Worm (Caenorhabditis elegans) whole organism, midembryonic: Measurements from ENCODE around the gene ZK596.2.

ENCODE experiments used
- T22C8.4 ChIP-seq: fragments of 200-800 bp; sonication (Bioruptor generic); IDR thresholded peaks from 2 replicates; pipeline ENCODE4 v1.3.6; 2022; ENCODE audit warnings: missing genetic modification characterization, missing compliant biosample characterization
- cog-1 ChIP-seq: sonication (generic microtip); optimal IDR thresholded peaks from 2 replicates; lab custom pipeline; 2016; ENCODE audit warnings: missing genetic modification characterization, missing compliant biosample characterization
- flt-1 ChIP-seq: fragments of 200-800 bp; sonication (Bioruptor generic); IDR thresholded peaks from 2 replicates; pipeline ENCODE4 v1.3.6; 2022; ENCODE audit warnings: missing genetic modification characterization, missing compliant biosample characterization
- klf-2 ChIP-seq: fragments of 200-800 bp; sonication (Bioruptor generic); conservative IDR thresholded peaks from 2 replicates; pipeline ENCODE4 v1.3.6; 2022; ENCODE audit warnings: missing genetic modification reagents, missing genetic modification characterization, missing compliant biosample characterization
- med-1 ChIP-seq: sonication (generic microtip); optimal IDR thresholded peaks from 2 replicates; lab custom pipeline; 2017; ENCODE audit warnings: missing genetic modification characterization, mild to moderate bottlenecking, missing compliant biosample characterization, antibody characterized with exemption, missing genetic modification reagents; ENCODE audit not compliant: insufficient read depth
- ref-1 ChIP-seq: fragments of 200-800 bp; sonication (Bioruptor generic); conservative IDR thresholded peaks from 2 replicates; pipeline ENCODE4 v1.3.6; 2022; ENCODE audit warnings: missing genetic modification reagents, missing genetic modification characterization, missing compliant biosample characterization
- tab-1 ChIP-seq: fragments of 200-800 bp; sonication (Bioruptor generic); IDR thresholded peaks from 2 replicates; pipeline ENCODE4 v1.3.6; 2022; ENCODE audit warnings: missing genetic modification characterization, missing compliant biosample characterization
- ztf-23 ChIP-seq: fragments of 200-800 bp; sonication (Bioruptor generic); IDR thresholded peaks from 2 replicates; pipeline ENCODE4 v1.3.6; 2022; ENCODE audit warnings: missing genetic modification reagents, missing genetic modification characterization, missing compliant biosample characterization
- ztf-29 ChIP-seq: fragments of 200-800 bp; sonication (Bioruptor generic); IDR thresholded peaks from 2 replicates; pipeline ENCODE4 v1.3.6; 2022; ENCODE audit warnings: missing genetic modification reagents, missing genetic modification characterization, missing compliant biosample characterization

Gene ZK596.2

ce11 chrIV:10874527-10874926 lies 34.6 kb downstream of the ZK596.2 start, which contains the start of gene F13E9.12:
Gene F13E9.12, minus strand, starts transcription at chrIV:10874627.
- TF ChIP-seq ztf-29 (GFP tag; lab: Robert Waterston, UW) (no peak), tab-1 (no peak), ztf-23 (GFP tag; lab: Robert Waterston, UW) (no peak), flt-1 (GFP tag; lab: Robert Waterston, UW) (no peak), med-1 (GFP tag; lab: Kevin White, UChicago) (no peak), T22C8.4 (GFP tag; lab: Robert Waterston, UW) (no peak), klf-2 (GFP tag; lab: Robert Waterston, UW) (no peak), cog-1 (tag; lab: Kevin White, UChicago) (no peak), ref-1 (GFP tag; lab: Robert Waterston, UW) (no peak)

ce11 chrIV:10870158-10870557 lies 38.9 kb downstream of the ZK596.2 start:
- TF ChIP-seq tab-1 (no peak), ref-1 (GFP tag; lab: Robert Waterston, UW) (no peak), flt-1 (GFP tag; lab: Robert Waterston, UW) (0 out of 2 replicates have a peak, but pooled peaks have one; percentile 4)

ce11 chrIV:10869642-10870041 lies 39.5 kb downstream of the ZK596.2 start:
- no peak for TF ChIP-seq med-1 (GFP tag; lab: Kevin White, UChicago)
- 0 out of 2 replicates have a peak, but pooled peaks have one; percentile 65 for TF ChIP-seq tab-1
- no peak for TF ChIP-seq ref-1 (GFP tag; lab: Robert Waterston, UW)
- no peak for TF ChIP-seq flt-1 (GFP tag; lab: Robert Waterston, UW)

- TF ChIP-seq tab-1 (peak; percentile 51; the same call in 1 of the 2 replicates), ztf-23 (GFP tag; lab: Robert Waterston, UW) (peak; percentile 18; the same call in 1 of the 2 replicates), flt-1 (GFP tag; lab: Robert Waterston, UW) (0 out of 2 replicates have a peak, but pooled peaks have one; percentile 50), klf-2 (GFP tag; lab: Robert Waterston, UW) (no peak), ref-1 (GFP tag; lab: Robert Waterston, UW) (no peak), med-1 (GFP tag; lab: Kevin White, UChicago) (no peak), cog-1 (tag; lab: Kevin White, UChicago) (no peak), T22C8.4 (GFP tag; lab: Robert Waterston, UW) (no peak; the same call in 1 of the 2 replicates)
Observed at ce11 chrIV:10868629-10869251, 40.4 kb downstream of the ZK596.2 start, which contains the start of gene F13E9.11. Gene F13E9.11, minus strand, starts transcription at chrIV:10869135.

- no peak for TF ChIP-seq cog-1 (tag; lab: Kevin White, UChicago)
- 0 out of 2 replicates have a peak, but pooled peaks have one; percentile 4 for TF ChIP-seq tab-1
- peak; percentile 67; the same call in 1 of the 2 replicates for TF ChIP-seq ztf-29 (GFP tag; lab: Robert Waterston, UW)
Observed at ce11 chrIV:10867370-10868146, 41.5 kb downstream of the ZK596.2 start.

ce11 chrIV:10864031-10864430 lies 45.1 kb downstream of the ZK596.2 start, which contains the start of gene nish-1:
Gene nish-1, plus strand, starts transcription at chrIV:10864331.
- no peak for TF ChIP-seq klf-2 (GFP tag; lab: Robert Waterston, UW)
- no peak for TF ChIP-seq med-1 (GFP tag; lab: Kevin White, UChicago)
- TF ChIP-seq flt-1 (GFP tag; lab: Robert Waterston, UW), result no peak
- no peak for TF ChIP-seq tab-1
- TF ChIP-seq ztf-23 (GFP tag; lab: Robert Waterston, UW), result no peak
- no peak for TF ChIP-seq ztf-29 (GFP tag; lab: Robert Waterston, UW)
- TF ChIP-seq ref-1 (GFP tag; lab: Robert Waterston, UW), result no peak

ce11 chrIV:10861102-10861501 lies 48.0 kb downstream of the ZK596.2 start, which contains the start of gene rbm-22:
Gene rbm-22, plus strand, starts transcription at chrIV:10861402.
- peak; percentile 56; the same call in 1 of the 2 replicates for TF ChIP-seq T22C8.4 (GFP tag; lab: Robert Waterston, UW)
- no peak for TF ChIP-seq med-1 (GFP tag; lab: Kevin White, UChicago)

ce11 chrIV:10858300-10859016 lies 50.6 kb downstream of the ZK596.2 start, which contains the start of the genes T11G6.2 and hars-1:
Gene T11G6.2, minus strand, starts transcription at chrIV:10858496.
Gene hars-1, plus strand, starts transcription at chrIV:10858957.
- TF ChIP-seq ztf-29 (GFP tag; lab: Robert Waterston, UW) (no peak), cog-1 (tag; lab: Kevin White, UChicago) (no peak), T22C8.4 (GFP tag; lab: Robert Waterston, UW) (no peak), ztf-23 (GFP tag; lab: Robert Waterston, UW) (no peak), med-1 (GFP tag; lab: Kevin White, UChicago) (no peak), flt-1 (GFP tag; lab: Robert Waterston, UW) (no peak), klf-2 (GFP tag; lab: Robert Waterston, UW) (no peak), ref-1 (GFP tag; lab: Robert Waterston, UW) (no peak), tab-1 (no peak)
